Fruit fly (Drosophila melanogaster): ENCODE data around the gene CG3909.

- no peak for TF ChIP-seq CG8478 (optimal IDR thresholded peaks at IDR 0.05)
- no peak for TF ChIP-seq psq (optimal IDR thresholded peaks at IDR 0.05)
- TF ChIP-seq pan (optimal IDR thresholded peaks at IDR 0.05): no peak
- TF ChIP-seq Dll (optimal IDR thresholded peaks at IDR 0.05): no peak
- no peak for TF ChIP-seq EcR (GFP tag; optimal IDR thresholded peaks at IDR 0.05)
These were observed at the start of gene CG3909, which contains the start of gene Mical for dm6 chr3R:10042664-10043372.
